Fruit fly (Drosophila melanogaster) whole organism, embryonic: ENCODE results near the gene CG44437.
A peak's percentile ranks its signal among the peaks of the same experiment; 100 is the strongest.

Experiments used
- Atf3 ChIP-seq: fragments of 200-800 bp; sonication (Bioruptor generic); optimal IDR thresholded peaks from 3 replicates; lab custom pipeline; 2016; ENCODE audit warnings: missing biosample characterization, missing genetic modification characterization
- Bgb ChIP-seq: fragments of 200-800 bp; sonication (Bioruptor generic); IDR thresholded peaks from 2 replicates; pipeline ENCODE4 v1.3.6; 2022; ENCODE audit warnings: missing biosample characterization, missing genetic modification characterization; ENCODE audit not compliant: partially characterized antibody
- CG10431 ChIP-seq: fragments of 200-800 bp; sonication (Bioruptor generic); optimal IDR thresholded peaks from 3 replicates; lab custom pipeline; 2018; ENCODE audit warnings: missing biosample characterization, mild to moderate bottlenecking, missing genetic modification characterization
- CG11560 ChIP-seq: fragments of 200-800 bp; sonication (Bioruptor generic); IDR thresholded peaks from 3 replicates; pipeline ENCODE4 v1.3.6; 2022; ENCODE audit warnings: missing biosample characterization, missing genetic modification characterization
- CG13287 ChIP-seq: fragments of 200-800 bp; sonication (Bioruptor generic); IDR thresholded peaks from 2 replicates; pipeline ENCODE4 v1.3.6; 2022; ENCODE audit warnings: missing biosample characterization, missing genetic modification characterization; ENCODE audit not compliant: partially characterized antibody
- CG14860 ChIP-seq: fragments of 200-800 bp; sonication (Bioruptor generic); IDR thresholded peaks from 3 replicates; pipeline ENCODE4 v1.3.6; 2022; ENCODE audit warnings: missing biosample characterization, missing genetic modification characterization; ENCODE audit not compliant: partially characterized antibody
- CG1602 ChIP-seq: fragments of 200-800 bp; sonication (Bioruptor generic); optimal IDR thresholded peaks from 3 replicates; lab custom pipeline; 2016; ENCODE audit warnings: missing biosample characterization, missing genetic modification characterization
- CG17359 ChIP-seq: fragments of 200-800 bp; sonication (Bioruptor generic); optimal IDR thresholded peaks from 3 replicates; lab custom pipeline; 2018; ENCODE audit warnings: missing biosample characterization, mild to moderate bottlenecking, missing genetic modification characterization, moderate library complexity
- CG17829 ChIP-seq: fragments of 200-800 bp; optimal IDR thresholded peaks from 2 replicates; lab custom pipeline; 2019; ENCODE audit warnings: missing biosample characterization, mild to moderate bottlenecking, missing genetic modification characterization, moderate library complexity
- CG18764 ChIP-seq: fragments of 200-800 bp; sonication (Bioruptor generic); optimal IDR thresholded peaks from 3 replicates; lab custom pipeline; 2016; ENCODE audit warnings: missing biosample characterization, missing genetic modification characterization
- CG2129 ChIP-seq: fragments of 200-800 bp; sonication (Bioruptor generic); IDR thresholded peaks from 2 replicates; pipeline ENCODE4 v1.3.6; 2022; ENCODE audit warnings: missing biosample characterization, missing genetic modification characterization; ENCODE audit not compliant: partially characterized antibody
- CG34422 ChIP-seq: fragments of 200-800 bp; sonication (Bioruptor generic); IDR thresholded peaks from 3 replicates; pipeline ENCODE4 v1.3.6; 2022; ENCODE audit warnings: missing biosample characterization, missing genetic modification characterization
- CG3995 ChIP-seq: fragments of 200-800 bp; sonication (Bioruptor generic); optimal IDR thresholded peaks from 3 replicates; lab custom pipeline; 2016; ENCODE audit warnings: missing biosample characterization, missing genetic modification characterization
- CG42726 ChIP-seq: fragments of 200-800 bp; sonication (Bioruptor generic); IDR thresholded peaks from 2 replicates; pipeline ENCODE4 v1.3.6; 2022; ENCODE audit warnings: missing biosample characterization, missing genetic modification characterization; ENCODE audit not compliant: partially characterized antibody
- CG6175 ChIP-seq: fragments of 200-800 bp; sonication (Bioruptor generic); IDR thresholded peaks from 3 replicates; pipeline ENCODE4 v1.3.6; 2022; ENCODE audit warnings: missing biosample characterization, missing genetic modification characterization
- CG8281 ChIP-seq: fragments of 200-800 bp; sonication (Bioruptor generic); optimal IDR thresholded peaks from 2 replicates; lab custom pipeline; 2018; ENCODE audit warnings: missing biosample characterization, mild to moderate bottlenecking, missing genetic modification characterization, moderate library complexity
- CG8290 ChIP-seq, 3 experiments: fragments of 200-800 bp; sonication (Bioruptor generic); optimal IDR thresholded peaks; 2 replicates each; lab custom pipeline; 2016 to 2019; ENCODE audit warnings: missing biosample characterization in 3 of 3, missing genetic modification characterization in 3 of 3, mild to moderate bottlenecking in 2 of 3, moderate library complexity in 1 of 3
- CG8359 ChIP-seq: fragments of 200-800 bp; sonication (Bioruptor generic); optimal IDR thresholded peaks from 2 replicates; lab custom pipeline; 2017; ENCODE audit warnings: missing biosample characterization, mild to moderate bottlenecking, missing genetic modification characterization, borderline replicate concordance
- CG8765 ChIP-seq: fragments of 200-800 bp; sonication (Bioruptor generic); IDR thresholded peaks from 2 replicates; pipeline ENCODE4 v1.3.6; 2022; ENCODE audit warnings: missing biosample characterization, missing genetic modification characterization
- Dref ChIP-seq: fragments of 200-800 bp; sonication (Bioruptor generic); IDR thresholded peaks from 2 replicates; pipeline ENCODE4 v1.3.6; 2022; ENCODE audit warnings: missing biosample characterization, missing genetic modification characterization
- Hr3 ChIP-seq: fragments of 200-800 bp; sonication (Bioruptor generic); optimal IDR thresholded peaks from 3 replicates; lab custom pipeline; 2016; ENCODE audit warnings: missing biosample characterization, missing genetic modification characterization
- MESR4 ChIP-seq: fragments of 200-800 bp; sonication (Bioruptor generic); optimal IDR thresholded peaks from 2 replicates; lab custom pipeline; 2018; ENCODE audit warnings: missing biosample characterization, mild to moderate bottlenecking, missing genetic modification characterization, moderate library complexity
- Oaz ChIP-seq: fragments of 200-800 bp; sonication (Bioruptor generic); IDR thresholded peaks from 2 replicates; pipeline ENCODE4 v1.3.6; 2022; ENCODE audit warnings: missing biosample characterization, missing genetic modification characterization
- Trl ChIP-seq, 3 experiments: fragments of >200 bp in 2 of 3; fragments of 200-800 bp in 1 of 3; sonication (Bioruptor generic) in 1 of 3; optimal IDR thresholded peaks; 2 replicates in 1 of 3; 3 replicates in 2 of 3; lab custom pipeline; 2016 to 2017; ENCODE audit warnings: missing biosample characterization in 1 of 3, missing genetic modification characterization in 1 of 3
- bab2 ChIP-seq: fragments of 200-800 bp; sonication (Bioruptor generic); optimal IDR thresholded peaks from 2 replicates; lab custom pipeline; 2016; ENCODE audit warnings: missing biosample characterization, missing genetic modification characterization
- da ChIP-seq: fragments of 200-800 bp; sonication (Bioruptor generic); optimal IDR thresholded peaks from 2 replicates; lab custom pipeline; 2016; ENCODE audit warnings: missing biosample characterization, missing genetic modification characterization
- dmrt11E ChIP-seq: fragments of 200-800 bp; sonication (Bioruptor generic); optimal IDR thresholded peaks from 3 replicates; lab custom pipeline; 2018; ENCODE audit warnings: missing biosample characterization, mild to moderate bottlenecking, missing genetic modification characterization, moderate library complexity
- dmrt99B ChIP-seq: fragments of 200-800 bp; sonication (Bioruptor generic); optimal IDR thresholded peaks from 2 replicates; lab custom pipeline; 2018; ENCODE audit warnings: missing biosample characterization, mild to moderate bottlenecking, missing genetic modification characterization, moderate library complexity
- fru ChIP-seq: fragments of >200 bp; optimal IDR thresholded peaks from 2 replicates; lab custom pipeline; 2017
- gfzf ChIP-seq: fragments of 200-800 bp; sonication (Bioruptor generic); optimal IDR thresholded peaks from 2 replicates; lab custom pipeline; 2016; ENCODE audit warnings: missing biosample characterization, mild to moderate bottlenecking, missing genetic modification characterization, moderate library complexity
- gro ChIP-seq: fragments of 200-800 bp; sonication (Bioruptor generic); optimal IDR thresholded peaks from 2 replicates; lab custom pipeline; 2016; ENCODE audit warnings: missing biosample characterization, missing genetic modification characterization
- gsb-n ChIP-seq: fragments of 200-800 bp; sonication (Bioruptor generic); optimal IDR thresholded peaks from 3 replicates; lab custom pipeline; 2018; ENCODE audit warnings: missing biosample characterization, mild to moderate bottlenecking, missing genetic modification characterization
- inv ChIP-seq: fragments of 200-800 bp; sonication (Bioruptor generic); IDR thresholded peaks from 2 replicates; pipeline ENCODE4 v1.3.6; 2022; ENCODE audit warnings: missing biosample characterization, missing genetic modification characterization; ENCODE audit not compliant: partially characterized antibody
- jing ChIP-seq: fragments of 200-800 bp; sonication (Bioruptor generic); optimal IDR thresholded peaks from 2 replicates; lab custom pipeline; 2018; ENCODE audit warnings: missing biosample characterization, mild to moderate bottlenecking, missing genetic modification characterization
- knrl ChIP-seq: fragments of 200-800 bp; sonication (Bioruptor generic); IDR thresholded peaks from 3 replicates; pipeline ENCODE4 v1.3.6; 2022; ENCODE audit warnings: missing biosample characterization, missing genetic modification characterization; ENCODE audit not compliant: partially characterized antibody
- lilli ChIP-seq: fragments of 200-800 bp; sonication (Bioruptor generic); optimal IDR thresholded peaks from 3 replicates; lab custom pipeline; 2016; ENCODE audit warnings: missing biosample characterization, missing genetic modification characterization
- nerfin-1 ChIP-seq: fragments of 200-800 bp; sonication (Bioruptor generic); optimal IDR thresholded peaks from 3 replicates; lab custom pipeline; 2019; ENCODE audit warnings: missing biosample characterization, mild to moderate bottlenecking, missing genetic modification characterization, moderate library complexity
- nerfin-2 ChIP-seq: fragments of 200-800 bp; sonication (Bioruptor generic); IDR thresholded peaks from 2 replicates; pipeline ENCODE4 v1.3.6; 2022; ENCODE audit warnings: missing biosample characterization, missing genetic modification characterization; ENCODE audit not compliant: partially characterized antibody
- nom ChIP-seq: fragments of 200-800 bp; sonication (Bioruptor generic); optimal IDR thresholded peaks from 2 replicates; lab custom pipeline; 2017; ENCODE audit warnings: missing biosample characterization, missing genetic modification characterization, mild to moderate bottlenecking, moderate library complexity, missing genetic modification reagents
- pros ChIP-seq: fragments of 200-800 bp; sonication (Bioruptor generic); optimal IDR thresholded peaks from 3 replicates; lab custom pipeline; 2019; ENCODE audit warnings: missing biosample characterization, mild to moderate bottlenecking, missing genetic modification characterization, moderate library complexity
- sd ChIP-seq: fragments of 200-800 bp; sonication (Bioruptor generic); optimal IDR thresholded peaks from 3 replicates; lab custom pipeline; 2018; ENCODE audit warnings: missing biosample characterization, mild to moderate bottlenecking, missing genetic modification characterization, moderate library complexity
- sens-2 ChIP-seq: fragments of 200-800 bp; sonication (Bioruptor generic); IDR thresholded peaks from 2 replicates; pipeline ENCODE4 v1.3.6; 2022; ENCODE audit warnings: missing biosample characterization, missing genetic modification characterization
- tap ChIP-seq: fragments of 200-800 bp; optimal IDR thresholded peaks from 3 replicates; lab custom pipeline; 2019; ENCODE audit warnings: missing biosample characterization, mild to moderate bottlenecking, missing genetic modification characterization, moderate library complexity
- tgo ChIP-seq: fragments of 200-800 bp; sonication (Bioruptor generic); IDR thresholded peaks from 3 replicates; pipeline ENCODE4 v1.3.6; 2022; ENCODE audit warnings: missing biosample characterization, missing genetic modification characterization
- toy ChIP-seq: fragments of 200-800 bp; sonication (Bioruptor generic); IDR thresholded peaks from 2 replicates; pipeline ENCODE4 v1.3.6; 2022; ENCODE audit warnings: missing biosample characterization, missing genetic modification characterization
- trem ChIP-seq: fragments of 200-800 bp; optimal IDR thresholded peaks from 3 replicates; lab custom pipeline; 2019; ENCODE audit warnings: missing biosample characterization, mild to moderate bottlenecking, missing genetic modification characterization, moderate library complexity
- vvl ChIP-seq: fragments of 200-800 bp; sonication (Bioruptor generic); IDR thresholded peaks from 2 replicates; pipeline ENCODE4 v1.3.6; 2022; ENCODE audit warnings: missing biosample characterization, missing genetic modification characterization
- wek ChIP-seq: fragments of 200-800 bp; sonication (Bioruptor generic); optimal IDR thresholded peaks from 3 replicates; lab custom pipeline; 2018; ENCODE audit warnings: missing biosample characterization, mild to moderate bottlenecking, missing genetic modification characterization, moderate library complexity

CG44437 gene

DNA sequence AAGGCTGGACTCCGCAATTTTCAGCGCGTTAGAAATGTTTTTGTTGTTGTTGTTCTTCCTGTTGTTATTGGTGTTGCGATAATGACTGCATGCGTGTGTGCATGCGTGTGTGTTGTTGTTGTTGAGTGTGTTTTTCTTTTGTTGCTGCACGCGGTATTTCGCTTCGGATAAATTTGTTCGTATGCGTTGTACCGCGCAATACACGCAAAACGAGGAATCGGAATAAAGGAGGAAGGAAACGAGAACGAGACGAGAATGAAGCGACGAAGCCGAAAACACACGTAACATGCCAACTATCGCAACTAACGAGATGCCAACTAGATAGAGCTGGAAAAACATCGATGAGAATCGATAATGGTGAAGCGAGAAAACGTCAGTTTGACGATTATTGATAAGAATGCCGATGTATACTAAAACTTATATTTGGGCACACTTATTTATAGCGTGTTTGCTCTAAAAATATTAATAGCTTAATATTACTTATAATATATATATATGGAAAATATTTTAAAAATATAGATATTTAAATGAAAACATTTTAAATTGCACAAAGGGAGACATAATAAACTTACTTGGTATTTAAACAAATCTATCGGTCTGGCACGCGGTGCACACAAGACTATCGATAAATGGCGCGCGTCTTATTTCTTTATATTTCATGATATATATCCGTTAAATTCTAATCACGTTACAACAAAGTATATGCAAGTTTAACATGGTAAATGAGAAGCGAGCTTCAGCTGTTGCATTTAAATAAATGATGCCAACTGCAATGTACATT, 9.5 kb upstream of the CG44437 start, which contains the start of gene sno (continued):
- TF ChIP-seq gro (no peak), gsb-n (no peak), dmrt99B (tag; lab: Kevin White, UChicago) (no peak), Trl (optimal IDR thresholded peaks at IDR 0.05; lab: Kevin White, UChicago) (no peak), Trl (GFP tag; optimal IDR thresholded peaks at IDR 0.05; lab: Kevin White, UChicago) (no peak), inv (peak; percentile 87), CG6175 (no peak), toy (GFP tag; lab: Robert Waterston, UW) (no peak), CG42726 (GFP tag; lab: Robert Waterston, UW) (peak; percentile 90), lilli (no peak), fru (no peak), bab2 (GFP tag; lab: Kevin White, UChicago) (no peak), CG8290 (GFP tag; optimal IDR thresholded peaks at IDR 0.05; lab: Kevin White, UChicago) (no peak), CG8290 (tag; optimal IDR thresholded peaks at IDR 0.05; lab: Kevin White, UChicago) (peak in 1 of 2 experiments; percentile 43), jing (GFP tag; lab: Kevin White, UChicago) (no peak), CG14860 (GFP tag; lab: Robert Waterston, UW) (peak; percentile 82), da (no peak), Hr3 (GFP tag; lab: Kevin White, UChicago) (no peak), CG8765 (no peak), sens-2 (GFP tag; lab: Robert Waterston, UW) (no peak), tap (tag; lab: Kevin White, UChicago) (no peak), CG17829 (peak; percentile 22), CG17359 (no peak), nerfin-1 (tag; lab: Kevin White, UChicago) (no peak), dmrt11E (no peak), CG8359 (GFP tag; lab: Kevin White, UChicago) (no peak), CG2129 (peak; percentile 55), CG18764 (GFP tag; lab: Kevin White, UChicago) (no peak), sd (tag; lab: Kevin White, UChicago) (peak; percentile 3), pros (GFP tag; lab: Kevin White, UChicago) (no peak), nerfin-2 (GFP tag; lab: Robert Waterston, UW) (peak; percentile 70), nom (no peak), vvl (no peak), CG8281 (no peak), trem (tag; lab: Kevin White, UChicago) (peak; percentile 22), CG1602 (GFP tag; lab: Kevin White, UChicago) (no peak), CG13287 (GFP tag; lab: Robert Waterston, UW) (peak; percentile 79), CG3995 (GFP tag; lab: Kevin White, UChicago) (no peak), tgo (no peak), MESR4 (GFP tag; lab: Kevin White, UChicago) (peak; percentile 77), Bgb (GFP tag; lab: Robert Waterston, UW) (peak; percentile 90), CG34422 (GFP tag; lab: Robert Waterston, UW) (peak; percentile 14; the same call in 1 of the 3 replicates), gfzf (peak; percentile 33), Dref (GFP tag; lab: Robert Waterston, UW) (peak; percentile 81), Atf3 (GFP tag; lab: Kevin White, UChicago) (no peak), CG10431 (GFP tag; lab: Kevin White, UChicago) (no peak), Oaz (GFP tag; lab: Robert Waterston, UW) (no peak), CG11560 (tag; lab: Robert Waterston, UW) (no peak), knrl (GFP tag; lab: Robert Waterston, UW) (peak; percentile 90), wek (GFP tag; lab: Kevin White, UChicago) (no peak)
